Fruit fly (Drosophila melanogaster) whole organism, embryonic: Measurements from ENCODE around the gene RNF220.

ENCODE experiments used
- B-H2 ChIP-seq: fragments of 200-800 bp; sonication (Bioruptor generic); optimal IDR thresholded peaks from 2 replicates; lab custom pipeline; 2018; ENCODE audit warnings: missing biosample characterization, mild to moderate bottlenecking, missing genetic modification characterization
- Bgb ChIP-seq: fragments of 200-800 bp; sonication (Bioruptor generic); IDR thresholded peaks from 2 replicates; pipeline ENCODE4 v1.3.6; 2022; ENCODE audit warnings: missing biosample characterization, missing genetic modification characterization; ENCODE audit not compliant: partially characterized antibody
- CG11723 ChIP-seq: fragments of 200-800 bp; sonication (Bioruptor generic); optimal IDR thresholded peaks from 2 replicates; lab custom pipeline; 2017; ENCODE audit warnings: missing biosample characterization, mild to moderate bottlenecking, missing genetic modification characterization
- CG12942 ChIP-seq: fragments of 200-800 bp; sonication (Bioruptor generic); optimal IDR thresholded peaks from 3 replicates; lab custom pipeline; 2016; ENCODE audit warnings: missing biosample characterization, missing genetic modification characterization
- CG14014 ChIP-seq: fragments of 200-800 bp; sonication (Bioruptor generic); IDR thresholded peaks from 2 replicates; pipeline ENCODE4 v1.3.6; 2022; ENCODE audit warnings: missing biosample characterization, missing genetic modification characterization
- CG15696 ChIP-seq: fragments of 200-800 bp; sonication (Bioruptor generic); optimal IDR thresholded peaks from 2 replicates; lab custom pipeline; 2019; ENCODE audit warnings: missing biosample characterization, mild to moderate bottlenecking, missing genetic modification characterization, moderate library complexity
- CG18011 ChIP-seq: fragments of 200-800 bp; sonication (Bioruptor generic); optimal IDR thresholded peaks from 2 replicates; lab custom pipeline; 2017; ENCODE audit warnings: missing biosample characterization, missing genetic modification characterization, mild to moderate bottlenecking, moderate library complexity, missing genotype
- CG30020 ChIP-seq: fragments of 200-800 bp; optimal IDR thresholded peaks from 2 replicates; lab custom pipeline; 2019; ENCODE audit warnings: missing biosample characterization, mild to moderate bottlenecking, missing genetic modification characterization, moderate library complexity
- CG3995 ChIP-seq: fragments of 200-800 bp; sonication (Bioruptor generic); optimal IDR thresholded peaks from 3 replicates; lab custom pipeline; 2016; ENCODE audit warnings: missing biosample characterization, missing genetic modification characterization
- CG4282 ChIP-seq: fragments of 200-800 bp; sonication (Bioruptor generic); optimal IDR thresholded peaks from 2 replicates; lab custom pipeline; 2016; ENCODE audit warnings: missing biosample characterization, missing genetic modification characterization
- CG5180 ChIP-seq: fragments of 200-800 bp; sonication (Bioruptor generic); optimal IDR thresholded peaks from 3 replicates; lab custom pipeline; 2017; ENCODE audit warnings: missing biosample characterization, missing genetic modification characterization, mild to moderate bottlenecking, moderate library complexity, missing genetic modification reagents
- CG6254 ChIP-seq: fragments of 200-800 bp; sonication (Bioruptor generic); optimal IDR thresholded peaks from 3 replicates; lab custom pipeline; 2017; ENCODE audit warnings: mild to moderate bottlenecking, missing biosample characterization, missing genetic modification reagents, missing genetic modification characterization
- CG9727 ChIP-seq: fragments of 200-800 bp; sonication (Bioruptor generic); optimal IDR thresholded peaks from 3 replicates; lab custom pipeline; 2017; ENCODE audit warnings: missing biosample characterization, mild to moderate bottlenecking, missing genetic modification characterization
- CG9817 ChIP-seq: fragments of 200-800 bp; sonication (Bioruptor generic); optimal IDR thresholded peaks from 2 replicates; lab custom pipeline; 2018; ENCODE audit warnings: missing biosample characterization, mild to moderate bottlenecking, missing genetic modification characterization, moderate library complexity
- CkIIα-i1 ChIP-seq: fragments of 200-800 bp; sonication (Bioruptor generic); IDR thresholded peaks from 2 replicates; pipeline ENCODE4 v1.3.6; 2022; ENCODE audit warnings: missing biosample characterization, missing genetic modification characterization
- Doc2 ChIP-seq: fragments of 200-800 bp; sonication (Bioruptor generic); IDR thresholded peaks from 2 replicates; pipeline ENCODE4 v1.3.6; 2022; ENCODE audit warnings: missing biosample characterization, missing genetic modification characterization
- E2f1 ChIP-seq: fragments of 200-800 bp; sonication (Bioruptor generic); IDR thresholded peaks from 2 replicates; pipeline ENCODE4 v1.3.6; 2022; ENCODE audit warnings: missing biosample characterization, missing genetic modification characterization
- Fer3 ChIP-seq: fragments of 200-800 bp; sonication (Bioruptor generic); optimal IDR thresholded peaks from 2 replicates; lab custom pipeline; 2018; ENCODE audit warnings: missing biosample characterization, mild to moderate bottlenecking, missing genetic modification characterization, moderate library complexity
- HLH4C ChIP-seq: fragments of 200-800 bp; sonication (Bioruptor generic); IDR thresholded peaks from 3 replicates; pipeline ENCODE4 v1.3.6; 2022; ENCODE audit warnings: missing biosample characterization, missing genetic modification characterization; ENCODE audit not compliant: partially characterized antibody
- Hand ChIP-seq: fragments of 200-800 bp; sonication (Bioruptor generic); optimal IDR thresholded peaks from 2 replicates; lab custom pipeline; 2017; ENCODE audit warnings: mild to moderate bottlenecking, missing biosample characterization, missing genetic modification reagents, missing genetic modification characterization
- HmgZ ChIP-seq: fragments of 200-800 bp; sonication (Bioruptor generic); optimal IDR thresholded peaks from 2 replicates; lab custom pipeline; 2018; ENCODE audit warnings: missing biosample characterization, mild to moderate bottlenecking, missing genetic modification characterization
- Hr78 ChIP-seq, 2 experiments: fragments of 200-800 bp in 1 of 2; fragments of >200 bp in 1 of 2; sonication (Bioruptor generic) in 1 of 2; optimal IDR thresholded peaks; 2 replicates each; lab custom pipeline; 2017 to 2019; ENCODE audit warnings: missing biosample characterization in 2 of 2, missing genetic modification characterization in 2 of 2, mild to moderate bottlenecking in 1 of 2, moderate library complexity in 1 of 2
- MESR4 ChIP-seq: fragments of 200-800 bp; sonication (Bioruptor generic); optimal IDR thresholded peaks from 2 replicates; lab custom pipeline; 2018; ENCODE audit warnings: missing biosample characterization, mild to moderate bottlenecking, missing genetic modification characterization, moderate library complexity
- Mad ChIP-seq: fragments of 200-800 bp; sonication (Bioruptor generic); optimal IDR thresholded peaks from 2 replicates; lab custom pipeline; 2016; ENCODE audit warnings: missing biosample characterization, missing genetic modification characterization
- Oaz ChIP-seq: fragments of 200-800 bp; sonication (Bioruptor generic); IDR thresholded peaks from 2 replicates; pipeline ENCODE4 v1.3.6; 2022; ENCODE audit warnings: missing biosample characterization, missing genetic modification characterization
- Opbp ChIP-seq: fragments of 200-800 bp; sonication (Bioruptor generic); IDR thresholded peaks from 3 replicates; pipeline ENCODE4 v1.3.6; 2022; ENCODE audit warnings: missing biosample characterization, missing genetic modification characterization; ENCODE audit not compliant: partially characterized antibody
- PHDP ChIP-seq: fragments of 200-800 bp; sonication (Bioruptor generic); optimal IDR thresholded peaks from 3 replicates; lab custom pipeline; 2018; ENCODE audit warnings: missing biosample characterization, mild to moderate bottlenecking, missing genetic modification characterization, moderate library complexity
- Tbp ChIP-seq: fragments of >200 bp; optimal IDR thresholded peaks from 2 replicates; lab custom pipeline; 2018; ENCODE audit warnings: missing biosample characterization, missing genetic modification characterization
- bigmax ChIP-seq: fragments of 200-800 bp; sonication (Bioruptor generic); optimal IDR thresholded peaks from 2 replicates; lab custom pipeline; 2018; ENCODE audit warnings: missing biosample characterization, mild to moderate bottlenecking, missing genetic modification characterization
- corto ChIP-seq: fragments of 200-800 bp; sonication (Bioruptor generic); optimal IDR thresholded peaks from 2 replicates; lab custom pipeline; 2016; ENCODE audit warnings: missing biosample characterization, mild to moderate bottlenecking, missing genetic modification characterization, moderate library complexity
- disco-r ChIP-seq: fragments of 200-800 bp; sonication (Bioruptor generic); optimal IDR thresholded peaks from 2 replicates; lab custom pipeline; 2016; ENCODE audit warnings: missing biosample characterization, missing genetic modification characterization
- dmrt99B ChIP-seq: fragments of 200-800 bp; sonication (Bioruptor generic); optimal IDR thresholded peaks from 2 replicates; lab custom pipeline; 2018; ENCODE audit warnings: missing biosample characterization, mild to moderate bottlenecking, missing genetic modification characterization, moderate library complexity
- exex ChIP-seq: fragments of 200-800 bp; sonication (Bioruptor generic); optimal IDR thresholded peaks from 4 replicates; lab custom pipeline; 2018; ENCODE audit warnings: missing biosample characterization, mild to moderate bottlenecking, missing genetic modification characterization, moderate library complexity
- fd64A ChIP-seq: fragments of 200-800 bp; sonication (Bioruptor generic); optimal IDR thresholded peaks from 3 replicates; lab custom pipeline; 2018; ENCODE audit warnings: missing biosample characterization, mild to moderate bottlenecking, missing genetic modification characterization
- ind ChIP-seq: fragments of 200-800 bp; sonication (Bioruptor generic); optimal IDR thresholded peaks from 3 replicates; lab custom pipeline; 2016; ENCODE audit warnings: missing biosample characterization, missing genetic modification characterization
- jumu ChIP-seq: fragments of 200-800 bp; sonication (Bioruptor generic); optimal IDR thresholded peaks from 3 replicates; lab custom pipeline; 2016; ENCODE audit warnings: missing biosample characterization, missing genetic modification characterization
- maf-S ChIP-seq: fragments of 200-800 bp; sonication (Bioruptor generic); optimal IDR thresholded peaks from 2 replicates; lab custom pipeline; 2016; ENCODE audit warnings: missing biosample characterization, missing genetic modification characterization
- nerfin-2 ChIP-seq: fragments of 200-800 bp; sonication (Bioruptor generic); IDR thresholded peaks from 2 replicates; pipeline ENCODE4 v1.3.6; 2022; ENCODE audit warnings: missing biosample characterization, missing genetic modification characterization; ENCODE audit not compliant: partially characterized antibody
- pb ChIP-seq: fragments of 200-800 bp; sonication (Bioruptor generic); optimal IDR thresholded peaks from 3 replicates; lab custom pipeline; 2016; ENCODE audit warnings: missing biosample characterization, missing genetic modification characterization
- prd ChIP-seq, 3 experiments: fragments of >200 bp in 2 of 3; fragments of 200-800 bp in 1 of 3; sonication (Bioruptor generic) in 1 of 3; optimal IDR thresholded peaks in 2 of 3; IDR thresholded peaks in 1 of 3; 2 replicates in 2 of 3; 3 replicates in 1 of 3; pipeline versions ENCODE4 v1.3.6 to Lab custom; 2017 to 2022; ENCODE audit warnings: missing biosample characterization in 1 of 3, missing genetic modification characterization in 1 of 3
- sc ChIP-seq, 3 experiments: fragments of >200 bp in 2 of 3; fragments of 200-800 bp in 1 of 3; sonication (Bioruptor generic) in 1 of 3; optimal IDR thresholded peaks; 2 replicates in 2 of 3; 3 replicates in 1 of 3; lab custom pipeline; 2017; ENCODE audit warnings: mild to moderate bottlenecking in 1 of 3, missing biosample characterization in 1 of 3, missing genetic modification characterization in 1 of 3, missing genetic modification reagents in 1 of 3
- scrt ChIP-seq: fragments of 200-800 bp; sonication (Bioruptor generic); optimal IDR thresholded peaks from 2 replicates; lab custom pipeline; 2018; ENCODE audit warnings: missing biosample characterization, mild to moderate bottlenecking, missing genetic modification characterization, moderate library complexity
- sisA ChIP-seq: fragments of 200-800 bp; sonication (Bioruptor generic); IDR thresholded peaks from 2 replicates; pipeline ENCODE4 v1.3.6; 2022; ENCODE audit warnings: missing biosample characterization, missing genetic modification characterization
- slou ChIP-seq: fragments of 200-800 bp; sonication (Bioruptor generic); optimal IDR thresholded peaks from 3 replicates; lab custom pipeline; 2016; ENCODE audit warnings: missing biosample characterization, missing genetic modification characterization
- slp2 ChIP-seq: fragments of 200-800 bp; sonication (Bioruptor generic); optimal IDR thresholded peaks from 2 replicates; lab custom pipeline; 2016; ENCODE audit warnings: missing biosample characterization, missing genetic modification characterization
- tap ChIP-seq: fragments of 200-800 bp; optimal IDR thresholded peaks from 3 replicates; lab custom pipeline; 2019; ENCODE audit warnings: missing biosample characterization, mild to moderate bottlenecking, missing genetic modification characterization, moderate library complexity
- tio ChIP-seq: fragments of 200-800 bp; sonication (Bioruptor generic); optimal IDR thresholded peaks from 2 replicates; lab custom pipeline; 2017; ENCODE audit warnings: missing biosample characterization, missing genetic modification characterization, inconsistent platforms

The RNF220 gene

DNA sequence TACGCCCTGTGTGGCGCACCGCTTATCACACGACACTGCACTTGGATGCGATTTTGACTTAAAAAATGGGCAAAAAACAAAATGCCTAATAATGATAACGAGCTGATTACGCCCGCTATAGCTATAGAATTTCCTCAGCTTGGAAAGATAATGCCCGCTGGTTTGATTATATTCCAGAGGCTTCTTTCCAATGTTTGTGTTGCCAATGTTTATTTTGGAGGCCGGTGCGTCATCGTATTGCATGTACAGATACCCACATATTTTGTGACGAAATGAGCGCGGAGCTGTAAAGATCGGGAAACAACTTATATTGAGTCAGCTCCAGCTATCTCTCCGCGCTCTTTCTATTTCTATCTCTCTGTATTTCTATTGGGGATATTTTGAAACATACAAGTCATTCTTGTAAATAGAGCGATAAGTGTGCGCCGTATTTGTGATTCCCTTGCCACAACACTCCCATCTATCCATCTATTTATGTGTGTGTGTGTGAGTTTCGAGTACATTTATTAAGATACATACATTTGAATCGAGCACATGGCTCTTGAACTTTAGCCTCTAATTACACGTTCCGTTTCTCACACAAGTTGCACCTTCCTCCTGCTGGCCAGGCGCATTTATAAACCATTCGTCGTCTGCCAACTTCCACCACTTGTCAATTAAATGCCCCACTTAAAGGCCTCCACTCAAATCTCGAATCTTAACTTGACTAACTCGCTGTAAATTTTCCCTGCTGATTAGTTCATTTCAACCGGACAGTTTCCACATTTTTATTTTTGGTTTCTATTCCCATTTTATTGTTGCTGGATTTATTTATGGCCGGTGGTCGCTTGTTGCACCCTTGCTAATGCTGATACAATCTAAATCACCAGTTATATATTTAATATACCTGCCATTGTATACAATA is 41.9 kb downstream of the RNF220 start (continued):
- TF ChIP-seq MESR4 (GFP tag; lab: Kevin White, UChicago) = no peak
- TF ChIP-seq Doc2 (GFP tag; lab: Robert Waterston, UW) = no peak
- TF ChIP-seq Opbp (GFP tag; lab: Robert Waterston, UW) = no peak
- no peak for TF ChIP-seq Bgb (GFP tag; lab: Robert Waterston, UW)
- TF ChIP-seq CG5180 (GFP tag; lab: Kevin White, UChicago) = no peak
- TF ChIP-seq CkIIα-i1 = no peak
- TF ChIP-seq CG12942 (GFP tag; lab: Kevin White, UChicago) = no peak
- TF ChIP-seq CG3995 = no peak
- TF ChIP-seq bigmax (GFP tag; lab: Kevin White, UChicago) = no peak
- no peak for TF ChIP-seq tio
- no peak for TF ChIP-seq pb (GFP tag; lab: Kevin White, UChicago)
- no peak for TF ChIP-seq B-H2 (GFP tag; lab: Kevin White, UChicago)
- TF ChIP-seq fd64A (GFP tag; lab: Kevin White, UChicago) = peak; percentile 45
- peak in 1 of 2 experiments; percentile 83 for TF ChIP-seq Hr78 (GFP tag; optimal IDR thresholded peaks at IDR 0.05; lab: Kevin White, UChicago)
- TF ChIP-seq slou (GFP tag; lab: Kevin White, UChicago) = no peak
- TF ChIP-seq PHDP = peak; percentile 4
- TF ChIP-seq Mad = no peak
- no peak for TF ChIP-seq ind (GFP tag; lab: Kevin White, UChicago)
- no peak for TF ChIP-seq HmgZ (tag; lab: Kevin White, UChicago)
- no peak for TF ChIP-seq Oaz (GFP tag; lab: Robert Waterston, UW)
- TF ChIP-seq HLH4C (GFP tag; lab: Robert Waterston, UW) = no peak
- no peak for TF ChIP-seq scrt (GFP tag; lab: Kevin White, UChicago)
- TF ChIP-seq exex (tag; lab: Kevin White, UChicago) = peak; percentile 90
- no peak for TF ChIP-seq sc (optimal IDR thresholded peaks at IDR 0.05; lab: Kevin White, UChicago)
- TF ChIP-seq sc (GFP tag; optimal IDR thresholded peaks at IDR 0.05; lab: Kevin White, UChicago) = no peak
- TF ChIP-seq Tbp (GFP tag; lab: Kevin White, UChicago) = no peak
- TF ChIP-seq CG30020 (tag; lab: Kevin White, UChicago) = no peak
- no peak for TF ChIP-seq corto
- no peak for TF ChIP-seq slp2 (GFP tag; lab: Kevin White, UChicago)
- TF ChIP-seq tap (tag; lab: Kevin White, UChicago) = peak; percentile 4
- TF ChIP-seq CG15696 (tag; lab: Kevin White, UChicago) = no peak
- no peak for TF ChIP-seq Hand (GFP tag; lab: Kevin White, UChicago)
- no peak for TF ChIP-seq CG14014
- no peak for TF ChIP-seq CG9817 (tag; lab: Kevin White, UChicago)
- no peak for TF ChIP-seq CG11723
- TF ChIP-seq disco-r (GFP tag; lab: Kevin White, UChicago) = no peak
- no peak for TF ChIP-seq CG4282 (GFP tag; lab: Kevin White, UChicago)
- TF ChIP-seq E2f1 (GFP tag; lab: Robert Waterston, UW) = no peak
- TF ChIP-seq CG9727 (GFP tag; lab: Kevin White, UChicago) = no peak
- TF ChIP-seq jumu = no peak
- no peak for TF ChIP-seq maf-S (GFP tag; lab: Kevin White, UChicago)
- no peak for TF ChIP-seq dmrt99B (tag; lab: Kevin White, UChicago)
- TF ChIP-seq sisA (GFP tag; lab: Robert Waterston, UW) = no peak
- peak; percentile 4 for TF ChIP-seq CG6254
- no peak for TF ChIP-seq nerfin-2 (GFP tag; lab: Robert Waterston, UW)
- no peak for TF ChIP-seq Fer3 (tag; lab: Kevin White, UChicago)
- no peak for TF ChIP-seq prd (optimal IDR thresholded peaks at IDR 0.05; lab: Kevin White, UChicago)
- no peak for TF ChIP-seq prd (GFP tag; IDR thresholded peaks at IDR 0.05; lab: Robert Waterston, UW)
- TF ChIP-seq CG18011 = no peak
